Fruit fly (Drosophila melanogaster) whole organism, prepupa: ENCODE results near the gene Alg10.

Experiments used
- Blimp-1 ChIP-seq: fragments of 200-800 bp; sonication (Bioruptor generic); optimal IDR thresholded peaks from 3 replicates; lab custom pipeline; 2017; ENCODE audit warnings: missing biosample characterization, missing genetic modification characterization, mild to moderate bottlenecking, moderate library complexity, missing genetic modification reagents
- CG6808 ChIP-seq: fragments of 200-800 bp; sonication (Bioruptor generic); optimal IDR thresholded peaks from 3 replicates; lab custom pipeline; 2017; ENCODE audit warnings: missing biosample characterization, missing genetic modification characterization, mild to moderate bottlenecking, moderate library complexity, missing genetic modification reagents
- Sox14 ChIP-seq: fragments of 200-800 bp; sonication (Bioruptor generic); optimal IDR thresholded peaks from 3 replicates; lab custom pipeline; 2016; ENCODE audit warnings: missing biosample characterization, missing genetic modification characterization

dm6 chr3L:11190022-11190421 lies 25.3 kb downstream of the Alg10 start:
- TF ChIP-seq CG6808 (GFP tag; lab: Kevin White, UChicago) (no peak), Sox14 (GFP tag; lab: Kevin White, UChicago) (no peak), Blimp-1 (GFP tag; lab: Kevin White, UChicago) (no peak)
